Worm (Caenorhabditis elegans): Measurements from ENCODE around the gene M02E1.4.

ce11 chrX:343822-344221 lies 30.7 kb downstream of the M02E1.4 start:
- TF ChIP-seq ceh-6 (GFP tag; optimal IDR thresholded peaks at IDR 0.05) (no peak), pqm-1 (tag; optimal IDR thresholded peaks at IDR 0.05) (no peak), tbx-2 (tag; optimal IDR thresholded peaks at IDR 0.05) (no peak), ceh-9 (tag; optimal IDR thresholded peaks at IDR 0.05) (no peak)
